Worm (Caenorhabditis elegans): ENCODE measurements around the gene Y7A5A.10.

DNA sequence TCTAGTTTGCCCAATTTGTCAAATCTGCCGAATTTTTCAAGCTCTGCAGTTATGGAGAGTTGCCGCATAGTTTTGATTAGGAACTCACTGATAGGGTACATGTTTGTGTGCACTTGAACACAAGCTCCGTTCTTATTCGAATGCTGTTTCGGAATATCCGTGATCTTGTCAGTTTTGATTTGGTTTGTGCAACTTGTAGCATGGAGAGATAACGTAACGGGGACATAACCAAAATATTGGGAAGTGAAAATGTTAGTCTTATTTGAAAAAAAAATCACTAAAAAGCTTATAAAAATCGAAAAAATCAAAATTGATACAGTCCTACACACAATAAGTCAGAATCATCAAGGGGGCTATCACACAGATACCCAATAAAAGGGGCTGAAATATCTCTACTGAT, 12.8 kb downstream of the Y7A5A.10 start, which contains the start of gene Y7A5A.24:
- TF ChIP-seq med-1 (GFP tag; optimal IDR thresholded peaks at IDR 0.05; ENCODE audit: insufficient read depth) (no peak), cog-1 (tag; optimal IDR thresholded peaks at IDR 0.05) (no peak), ztf-23 (GFP tag; IDR thresholded peaks at IDR 0.05) (no peak), klf-2 (GFP tag; conservative IDR thresholded peaks at IDR 0.05) (no peak), ref-1 (GFP tag; conservative IDR thresholded peaks at IDR 0.05) (no peak), T22C8.4 (GFP tag; IDR thresholded peaks at IDR 0.05) (no peak), ztf-29 (GFP tag; IDR thresholded peaks at IDR 0.05) (no peak)
